Fruit fly (Drosophila melanogaster) whole organism, embryonic: ENCODE data around the gene Jon25Bi.

Experiments
- Antp ChIP-seq: fragments of 200-800 bp; sonication (Bioruptor generic); optimal IDR thresholded peaks from 3 replicates; lab custom pipeline; 2016; ENCODE audit warnings: missing biosample characterization, missing genetic modification characterization
- CG12659 ChIP-seq: fragments of 200-800 bp; sonication (Bioruptor generic); optimal IDR thresholded peaks from 3 replicates; lab custom pipeline; 2017; ENCODE audit warnings: mild to moderate bottlenecking, missing biosample characterization, missing genetic modification reagents, missing genetic modification characterization
- CG12942 ChIP-seq: fragments of 200-800 bp; sonication (Bioruptor generic); optimal IDR thresholded peaks from 3 replicates; lab custom pipeline; 2016; ENCODE audit warnings: missing biosample characterization, missing genetic modification characterization
- CG13424 ChIP-seq: fragments of 200-800 bp; sonication (Bioruptor generic); optimal IDR thresholded peaks from 2 replicates; lab custom pipeline; 2019; ENCODE audit warnings: missing biosample characterization, mild to moderate bottlenecking, missing genetic modification characterization, moderate library complexity
- CG13775 ChIP-seq: fragments of 200-800 bp; sonication (Bioruptor generic); optimal IDR thresholded peaks from 3 replicates; lab custom pipeline; 2017; ENCODE audit warnings: missing biosample characterization, mild to moderate bottlenecking, missing genetic modification characterization
- CG15073 ChIP-seq: fragments of 200-800 bp; sonication (Bioruptor generic); optimal IDR thresholded peaks from 2 replicates; lab custom pipeline; 2016; ENCODE audit warnings: missing biosample characterization, missing genetic modification characterization
- CG15601 ChIP-seq: fragments of 200-800 bp; sonication (Bioruptor generic); optimal IDR thresholded peaks from 3 replicates; lab custom pipeline; 2019; ENCODE audit warnings: missing biosample characterization, mild to moderate bottlenecking, missing genetic modification characterization, moderate library complexity
- CG17328 ChIP-seq: fragments of 200-800 bp; sonication (Bioruptor generic); IDR thresholded peaks from 2 replicates; pipeline ENCODE4 v1.3.6; 2022; ENCODE audit warnings: missing biosample characterization, missing genetic modification characterization
- CG17802 ChIP-seq: fragments of 200-800 bp; sonication (Bioruptor generic); optimal IDR thresholded peaks from 2 replicates; lab custom pipeline; 2018; ENCODE audit warnings: missing biosample characterization, mild to moderate bottlenecking, missing genetic modification characterization, moderate library complexity
- CG1792 ChIP-seq: fragments of 200-800 bp; sonication (Bioruptor generic); optimal IDR thresholded peaks from 2 replicates; lab custom pipeline; 2016; ENCODE audit warnings: missing biosample characterization, missing genetic modification characterization
- CG18764 ChIP-seq: fragments of 200-800 bp; sonication (Bioruptor generic); optimal IDR thresholded peaks from 3 replicates; lab custom pipeline; 2016; ENCODE audit warnings: missing biosample characterization, missing genetic modification characterization
- CG2120 ChIP-seq: fragments of 200-800 bp; sonication (Bioruptor generic); optimal IDR thresholded peaks from 3 replicates; lab custom pipeline; 2016; ENCODE audit warnings: missing biosample characterization, missing genetic modification characterization
- CG5180 ChIP-seq: fragments of 200-800 bp; sonication (Bioruptor generic); optimal IDR thresholded peaks from 3 replicates; lab custom pipeline; 2017; ENCODE audit warnings: missing biosample characterization, missing genetic modification characterization, mild to moderate bottlenecking, moderate library complexity, missing genetic modification reagents
- CG6765 ChIP-seq: fragments of 200-800 bp; sonication (Bioruptor generic); optimal IDR thresholded peaks from 3 replicates; lab custom pipeline; 2017; ENCODE audit warnings: missing biosample characterization, mild to moderate bottlenecking, missing genetic modification characterization
- CG8281 ChIP-seq: fragments of 200-800 bp; sonication (Bioruptor generic); optimal IDR thresholded peaks from 2 replicates; lab custom pipeline; 2018; ENCODE audit warnings: missing biosample characterization, mild to moderate bottlenecking, missing genetic modification characterization, moderate library complexity
- CHES-1-like ChIP-seq: fragments of 200-800 bp; sonication (Bioruptor generic); optimal IDR thresholded peaks from 2 replicates; lab custom pipeline; 2016; ENCODE audit warnings: missing biosample characterization, missing genetic modification characterization
- Camta ChIP-seq: fragments of 200-800 bp; sonication (Bioruptor generic); optimal IDR thresholded peaks from 2 replicates; lab custom pipeline; 2016; ENCODE audit warnings: missing biosample characterization, missing genetic modification characterization
- CkIIα-i1 ChIP-seq: fragments of 200-800 bp; sonication (Bioruptor generic); IDR thresholded peaks from 2 replicates; pipeline ENCODE4 v1.3.6; 2022; ENCODE audit warnings: missing biosample characterization, missing genetic modification characterization
- D19B ChIP-seq: fragments of 200-800 bp; sonication (Bioruptor generic); optimal IDR thresholded peaks from 2 replicates; lab custom pipeline; 2017; ENCODE audit warnings: missing biosample characterization, mild to moderate bottlenecking, missing genetic modification characterization
- Dip3 ChIP-seq: fragments of 200-800 bp; sonication (Bioruptor generic); optimal IDR thresholded peaks from 3 replicates; lab custom pipeline; 2016; ENCODE audit warnings: missing biosample characterization, missing genetic modification characterization
- E2f1 ChIP-seq: fragments of 200-800 bp; sonication (Bioruptor generic); IDR thresholded peaks from 2 replicates; pipeline ENCODE4 v1.3.6; 2022; ENCODE audit warnings: missing biosample characterization, missing genetic modification characterization
- ERR ChIP-seq: fragments of 200-800 bp; sonication (Bioruptor generic); optimal IDR thresholded peaks from 2 replicates; lab custom pipeline; 2016; ENCODE audit warnings: missing biosample characterization, missing genetic modification characterization
- Elba2 ChIP-seq: fragments of 200-800 bp; sonication (Bioruptor generic); optimal IDR thresholded peaks from 3 replicates; lab custom pipeline; 2016; ENCODE audit warnings: missing biosample characterization, missing genetic modification characterization
- Fer1 ChIP-seq: fragments of 200-800 bp; sonication (Bioruptor generic); optimal IDR thresholded peaks from 2 replicates; lab custom pipeline; 2017; ENCODE audit warnings: missing biosample characterization, mild to moderate bottlenecking, missing genetic modification characterization
- HHEX ChIP-seq: fragments of 200-800 bp; sonication (Bioruptor generic); optimal IDR thresholded peaks from 3 replicates; lab custom pipeline; 2017; ENCODE audit warnings: missing biosample characterization, mild to moderate bottlenecking, missing genetic modification characterization, missing genetic modification reagents
- Lpt ChIP-seq: fragments of >200 bp; optimal IDR thresholded peaks from 2 replicates; lab custom pipeline; 2018; ENCODE audit warnings: missing biosample characterization, missing genetic modification characterization
- Neu2 ChIP-seq: fragments of 200-800 bp; sonication (Bioruptor generic); optimal IDR thresholded peaks from 3 replicates; lab custom pipeline; 2016; ENCODE audit warnings: missing biosample characterization, missing genetic modification characterization, borderline replicate concordance
- Nf-YA ChIP-seq: fragments of 200-800 bp; sonication (Bioruptor generic); IDR thresholded peaks from 2 replicates; pipeline ENCODE4 v1.3.6; 2022; ENCODE audit warnings: missing biosample characterization, missing genetic modification characterization
- Scr ChIP-seq: fragments of 200-800 bp; sonication (Bioruptor generic); IDR thresholded peaks from 2 replicates; pipeline ENCODE4 v1.3.6; 2022; ENCODE audit warnings: missing biosample characterization, missing genetic modification characterization; ENCODE audit not compliant: partially characterized antibody
- Sin3A ChIP-seq: fragments of >200 bp; optimal IDR thresholded peaks from 2 replicates; lab custom pipeline; 2018
- Trl ChIP-seq, 3 experiments: fragments of >200 bp in 2 of 3; fragments of 200-800 bp in 1 of 3; sonication (Bioruptor generic) in 1 of 3; optimal IDR thresholded peaks; 2 replicates in 1 of 3; 3 replicates in 2 of 3; lab custom pipeline; 2016 to 2017; ENCODE audit warnings: missing biosample characterization in 1 of 3, missing genetic modification characterization in 1 of 3
- br ChIP-seq: fragments of >200 bp; optimal IDR thresholded peaks from 2 replicates; lab custom pipeline; 2017
- danr ChIP-seq: fragments of 200-800 bp; sonication (Bioruptor generic); IDR thresholded peaks from 2 replicates; pipeline ENCODE4 v1.3.6; 2022; ENCODE audit warnings: missing biosample characterization, missing genetic modification characterization
- dmrt99B ChIP-seq: fragments of 200-800 bp; sonication (Bioruptor generic); optimal IDR thresholded peaks from 2 replicates; lab custom pipeline; 2018; ENCODE audit warnings: missing biosample characterization, mild to moderate bottlenecking, missing genetic modification characterization, moderate library complexity
- esg ChIP-seq: fragments of 200-800 bp; sonication (Bioruptor generic); conservative IDR thresholded peaks from 2 replicates; pipeline ENCODE4 v1.3.6; 2022; ENCODE audit warnings: missing biosample characterization, missing genetic modification characterization
- exex ChIP-seq: fragments of 200-800 bp; sonication (Bioruptor generic); optimal IDR thresholded peaks from 4 replicates; lab custom pipeline; 2018; ENCODE audit warnings: missing biosample characterization, mild to moderate bottlenecking, missing genetic modification characterization, moderate library complexity
- fu2 ChIP-seq: fragments of 200-800 bp; sonication (Bioruptor generic); optimal IDR thresholded peaks from 2 replicates; lab custom pipeline; 2016; ENCODE audit warnings: missing biosample characterization, missing genetic modification characterization
- ind ChIP-seq: fragments of 200-800 bp; sonication (Bioruptor generic); optimal IDR thresholded peaks from 3 replicates; lab custom pipeline; 2016; ENCODE audit warnings: missing biosample characterization, missing genetic modification characterization
- kay ChIP-seq: fragments of 200-800 bp; sonication (Bioruptor generic); optimal IDR thresholded peaks from 2 replicates; lab custom pipeline; 2016; ENCODE audit warnings: missing biosample characterization, missing genetic modification characterization
- knrl ChIP-seq: fragments of 200-800 bp; sonication (Bioruptor generic); IDR thresholded peaks from 3 replicates; pipeline ENCODE4 v1.3.6; 2022; ENCODE audit warnings: missing biosample characterization, missing genetic modification characterization; ENCODE audit not compliant: partially characterized antibody
- lov ChIP-seq, 2 experiments: fragments of 200-800 bp in 1 of 2; fragments of >200 bp in 1 of 2; sonication (Bioruptor generic) in 1 of 2; IDR thresholded peaks in 1 of 2; optimal IDR thresholded peaks in 1 of 2; 2 replicates in 1 of 2; 3 replicates in 1 of 2; pipeline versions ENCODE4 v1.3.6 to Lab custom; 2017 to 2022; ENCODE audit warnings: missing biosample characterization in 1 of 2, missing genetic modification characterization in 1 of 2
- otp ChIP-seq: fragments of 200-800 bp; sonication (Bioruptor generic); IDR thresholded peaks from 3 replicates; pipeline ENCODE4, ENCODE4 v1.3.6; 2022; ENCODE audit warnings: missing biosample characterization, missing genetic modification characterization
- ro ChIP-seq: fragments of 200-800 bp; sonication (Bioruptor generic); IDR thresholded peaks from 2 replicates; pipeline ENCODE4 v1.3.6; 2022; ENCODE audit warnings: missing biosample characterization, missing genetic modification characterization
- seq ChIP-seq: fragments of 200-800 bp; sonication (Bioruptor generic); IDR thresholded peaks from 2 replicates; pipeline ENCODE4 v1.3.6; 2022; ENCODE audit warnings: missing biosample characterization, missing genetic modification characterization
- shn ChIP-seq: fragments of 200-800 bp; sonication (Bioruptor generic); optimal IDR thresholded peaks from 3 replicates; lab custom pipeline; 2016; ENCODE audit warnings: missing biosample characterization, missing genetic modification characterization
- slbo ChIP-seq: fragments of 200-800 bp; sonication (Bioruptor generic); IDR thresholded peaks from 2 replicates; pipeline ENCODE4 v1.3.6; 2022; ENCODE audit warnings: missing biosample characterization, missing genetic modification characterization
- slou ChIP-seq: fragments of 200-800 bp; sonication (Bioruptor generic); optimal IDR thresholded peaks from 3 replicates; lab custom pipeline; 2016; ENCODE audit warnings: missing biosample characterization, missing genetic modification characterization
- tgo ChIP-seq: fragments of 200-800 bp; sonication (Bioruptor generic); IDR thresholded peaks from 3 replicates; pipeline ENCODE4 v1.3.6; 2022; ENCODE audit warnings: missing biosample characterization, missing genetic modification characterization
- trem ChIP-seq: fragments of 200-800 bp; optimal IDR thresholded peaks from 3 replicates; lab custom pipeline; 2019; ENCODE audit warnings: missing biosample characterization, mild to moderate bottlenecking, missing genetic modification characterization, moderate library complexity
- ttk ChIP-seq: fragments of 200-800 bp; sonication (Bioruptor generic); IDR thresholded peaks from 2 replicates; pipeline ENCODE4 v2.1.2; 2022; ENCODE audit warnings: missing biosample characterization, missing genetic modification characterization
- zfh1 ChIP-seq: fragments of 200-800 bp; sonication (Bioruptor generic); IDR thresholded peaks from 3 replicates; pipeline ENCODE4 v1.3.6; 2022; ENCODE audit warnings: missing biosample characterization, missing genetic modification characterization

Jon25Bi gene

DNA sequence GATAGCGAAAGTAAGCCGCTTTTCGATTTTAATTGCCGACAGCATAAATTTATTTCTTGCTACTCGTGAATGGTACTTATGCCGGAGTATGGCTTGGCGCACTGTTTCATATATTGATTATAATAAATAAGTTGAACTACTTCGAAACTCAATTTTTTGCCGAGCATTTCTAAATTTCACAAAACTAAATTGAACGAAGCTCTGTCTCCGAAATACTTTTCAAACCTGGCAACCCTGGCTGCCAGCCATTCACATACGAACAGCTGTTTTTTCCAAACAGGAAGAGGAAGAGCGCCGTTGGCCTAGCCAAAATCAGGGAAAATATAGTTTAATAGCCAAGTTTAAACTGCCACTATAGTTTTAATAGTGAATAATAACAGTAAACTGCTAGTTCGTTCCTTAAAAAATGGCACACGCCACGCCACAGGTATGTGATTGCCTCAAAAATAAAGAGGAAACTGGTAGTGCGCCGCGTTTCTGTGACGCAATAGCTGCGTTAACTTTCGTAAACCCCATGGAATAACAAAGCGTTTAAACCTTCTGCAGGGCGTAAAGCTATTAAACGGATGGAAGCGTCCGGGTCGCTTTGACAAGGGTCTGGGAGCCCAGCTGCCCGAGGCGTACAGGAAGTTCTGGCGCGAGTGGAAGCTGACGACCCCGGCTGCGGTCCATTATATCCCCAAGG, 18.9 kb upstream of the Jon25Bi start, which contains the start of gene mRpL28 (continued):
- TF ChIP-seq shn (GFP tag; lab: Kevin White, UChicago) (no peak), D19B (GFP tag; lab: Kevin White, UChicago) (no peak), seq (no peak), ttk (GFP tag; lab: Robert Waterston, UW) (no peak), CG12659 (GFP tag; lab: Kevin White, UChicago) (peak; percentile 58), slbo (GFP tag; lab: Robert Waterston, UW) (peak; percentile 42; the same call in 1 of the 2 replicates), CG1792 (GFP tag; lab: Kevin White, UChicago) (no peak), lov (optimal IDR thresholded peaks at IDR 0.05; lab: Kevin White, UChicago) (no peak), lov (GFP tag; IDR thresholded peaks at IDR 0.05; lab: Robert Waterston, UW) (no peak), CG2120 (peak; percentile 58), Elba2 (no peak), kay (GFP tag; lab: Kevin White, UChicago) (no peak), E2f1 (GFP tag; lab: Robert Waterston, UW) (no peak), Dip3 (GFP tag; lab: Kevin White, UChicago) (peak; percentile 26), CG18764 (no peak), Trl (optimal IDR thresholded peaks at IDR 0.05; lab: Kevin White, UChicago) (no peak), Trl (GFP tag; optimal IDR thresholded peaks at IDR 0.05; lab: Kevin White, UChicago) (peak; percentile 15), fu2 (GFP tag; lab: Kevin White, UChicago) (no peak), ro (GFP tag; lab: Robert Waterston, UW) (no peak), CG5180 (GFP tag; lab: Kevin White, UChicago) (no peak), ind (GFP tag; lab: Kevin White, UChicago) (no peak), br (lab: Kevin White, UChicago) (no peak), zfh1 (GFP tag; lab: Robert Waterston, UW) (no peak), HHEX (no peak), otp (no peak), CG12942 (no peak), CkIIα-i1 (GFP tag; lab: Robert Waterston, UW) (no peak), Camta (no peak), CG15073 (GFP tag; lab: Kevin White, UChicago) (no peak), tgo (GFP tag; lab: Robert Waterston, UW) (no peak), CG13424 (tag; lab: Kevin White, UChicago) (peak; percentile 44), knrl (GFP tag; lab: Robert Waterston, UW) (no peak), Lpt (GFP tag; lab: Kevin White, UChicago) (no peak), CHES-1-like (GFP tag; lab: Kevin White, UChicago) (peak; percentile 27), CG6765 (no peak), CG8281 (tag; lab: Kevin White, UChicago) (no peak), Nf-YA (GFP tag; lab: Robert Waterston, UW) (no peak), Scr (peak; percentile 44; the same call in 1 of the 2 replicates), CG15601 (peak; percentile 21), CG13775 (GFP tag; lab: Kevin White, UChicago) (no peak), ERR (no peak), Neu2 (GFP tag; lab: Kevin White, UChicago) (no peak), trem (tag; lab: Kevin White, UChicago) (peak; percentile 49), CG17802 (tag; lab: Kevin White, UChicago) (peak; percentile 4), Antp (GFP tag; lab: Kevin White, UChicago) (no peak), CG17328 (no peak), Sin3A (lab: Kevin White, UChicago) (no peak), exex (tag; lab: Kevin White, UChicago) (no peak), dmrt99B (tag; lab: Kevin White, UChicago) (no peak), esg (GFP tag; lab: Robert Waterston, UW) (no peak), Fer1 (GFP tag; lab: Kevin White, UChicago) (peak; percentile 50), slou (GFP tag; lab: Kevin White, UChicago) (no peak), danr (no peak)
